Worm (Caenorhabditis elegans) whole organism, L2 larva: ENCODE measurements around the gene clec-257.

Experiments
- F13H6.1 ChIP-seq: sonication (generic microtip); optimal IDR thresholded peaks from 2 replicates; lab custom pipeline; 2016; ENCODE audit warnings: missing genetic modification characterization, missing compliant biosample characterization
- R02D3.7 ChIP-seq: fragments of 150-350 bp; optimal IDR thresholded peaks from 2 replicates; lab custom pipeline; 2014; ENCODE audit warnings: missing biosample characterization, missing genetic modification characterization
- Y55F3AM.14 ChIP-seq: fragments of 200-800 bp; sonication (Bioruptor generic); optimal IDR thresholded peaks from 2 replicates; lab custom pipeline; 2018; ENCODE audit warnings: mild to moderate bottlenecking, missing genetic modification characterization, missing compliant biosample characterization
- alr-1 ChIP-seq: fragments of 150-350 bp; optimal IDR thresholded peaks from 2 replicates; lab custom pipeline; 2014; ENCODE audit warnings: missing biosample characterization, missing genetic modification characterization
- ama-1 ChIP-seq: fragments of 150-350 bp; optimal IDR thresholded peaks from 2 replicates; lab custom pipeline; 2018; ENCODE audit warnings: inconsistent platforms
- blmp-1 ChIP-seq: sonication (generic microtip); optimal IDR thresholded peaks from 2 replicates; lab custom pipeline; 2017; ENCODE audit warnings: missing genetic modification characterization, mild to moderate bottlenecking, missing compliant biosample characterization, antibody characterized with exemption, moderate library complexity; ENCODE audit not compliant: insufficient read depth
- ceh-16 ChIP-seq: fragments of 150-350 bp; optimal IDR thresholded peaks from 2 replicates; lab custom pipeline; 2014; ENCODE audit warnings: missing biosample characterization, missing genetic modification characterization
- ceh-82 ChIP-seq: fragments of 150-350 bp; optimal IDR thresholded peaks from 2 replicates; lab custom pipeline; 2014; ENCODE audit warnings: missing biosample characterization, missing genetic modification characterization
- dmd-4 ChIP-seq: sonication (generic microtip); optimal IDR thresholded peaks from 2 replicates; lab custom pipeline; 2017; ENCODE audit warnings: missing biosample characterization, missing genetic modification characterization
- egl-27 ChIP-seq: sonication (generic microtip); optimal IDR thresholded peaks from 3 replicates; lab custom pipeline; 2017; ENCODE audit warnings: missing biosample characterization, missing genetic modification reagents, missing genetic modification characterization
- elt-1 ChIP-seq: fragments of 150-350 bp; optimal IDR thresholded peaks from 2 replicates; lab custom pipeline; 2014; ENCODE audit warnings: missing biosample characterization, missing genetic modification characterization
- gmeb-1 ChIP-seq: fragments of 150-350 bp; optimal IDR thresholded peaks from 2 replicates; lab custom pipeline; 2014; ENCODE audit warnings: missing biosample characterization, missing genetic modification characterization
- lin-11 ChIP-seq: fragments of 150-350 bp; sonication (generic microtip); optimal IDR thresholded peaks from 2 replicates; lab custom pipeline; 2014; ENCODE audit warnings: missing biosample characterization, missing genetic modification characterization, inconsistent platforms, mixed read lengths
- lin-13 ChIP-seq: fragments of 150-350 bp; optimal IDR thresholded peaks from 2 replicates; lab custom pipeline; 2014; ENCODE audit warnings: missing biosample characterization, missing genetic modification reagents, missing genetic modification characterization
- lin-39 ChIP-seq: fragments of 150-350 bp; optimal IDR thresholded peaks from 2 replicates; lab custom pipeline; 2014; ENCODE audit warnings: missing biosample characterization, missing genetic modification reagents, missing genetic modification characterization
- lsy-2 ChIP-seq, 2 experiments: fragments of 150-350 bp in 1 of 2; sonication (generic microtip) in 1 of 2; optimal IDR thresholded peaks; 2 replicates each; lab custom pipeline; 2014 to 2017; ENCODE audit warnings: missing biosample characterization in 2 of 2, missing genetic modification characterization in 2 of 2
- mbf-1 ChIP-seq: sonication (generic microtip); optimal IDR thresholded peaks from 2 replicates; lab custom pipeline; 2017; ENCODE audit warnings: missing biosample characterization, missing genetic modification characterization
- mdl-1 ChIP-seq, 2 experiments: fragments of 150-350 bp in 1 of 2; sonication (generic microtip) in 1 of 2; optimal IDR thresholded peaks; 2 replicates each; lab custom pipeline; 2017; ENCODE audit warnings: missing biosample characterization in 2 of 2, missing genetic modification characterization in 2 of 2
- nhr-10 ChIP-seq: sonication (generic microtip); optimal IDR thresholded peaks from 2 replicates; lab custom pipeline; 2017; ENCODE audit warnings: missing biosample characterization, missing genetic modification characterization
- nhr-11 ChIP-seq: fragments of 150-350 bp; optimal IDR thresholded peaks from 2 replicates; lab custom pipeline; 2014; ENCODE audit warnings: missing biosample characterization, missing genetic modification characterization
- nhr-12 ChIP-seq: fragments of 150-350 bp; optimal IDR thresholded peaks from 2 replicates; lab custom pipeline; 2014; ENCODE audit warnings: missing biosample characterization, missing genetic modification characterization
- nhr-23 ChIP-seq: fragments of 150-350 bp; optimal IDR thresholded peaks from 2 replicates; lab custom pipeline; 2014; ENCODE audit warnings: missing biosample characterization, missing genetic modification reagents, missing genetic modification characterization
- nhr-237 ChIP-seq: fragments of 150-350 bp; optimal IDR thresholded peaks from 2 replicates; lab custom pipeline; 2014; ENCODE audit warnings: missing biosample characterization, missing genetic modification characterization
- nhr-25 ChIP-seq: fragments of 150-350 bp; sonication (generic microtip); optimal IDR thresholded peaks from 3 replicates; lab custom pipeline; 2014; ENCODE audit warnings: missing biosample characterization, missing genetic modification characterization
- nhr-6 ChIP-seq: fragments of 150-350 bp; optimal IDR thresholded peaks from 2 replicates; lab custom pipeline; 2014; ENCODE audit warnings: missing biosample characterization, missing genetic modification characterization
- peb-1 ChIP-seq: fragments of 150-350 bp; optimal IDR thresholded peaks from 2 replicates; lab custom pipeline; 2014; ENCODE audit warnings: missing biosample characterization, missing genetic modification characterization
- sem-4 ChIP-seq: fragments of 150-350 bp; optimal IDR thresholded peaks from 2 replicates; lab custom pipeline; 2014; ENCODE audit warnings: missing biosample characterization, missing genetic modification reagents, missing genetic modification characterization
- skn-1 ChIP-seq: sonication (generic microtip); optimal IDR thresholded peaks from 2 replicates; lab custom pipeline; 2017; ENCODE audit warnings: missing biosample characterization, missing genetic modification characterization
- sma-3 ChIP-seq: sonication (generic microtip); optimal IDR thresholded peaks from 2 replicates; lab custom pipeline; 2016; ENCODE audit warnings: missing genetic modification reagents, missing genetic modification characterization, missing compliant biosample characterization
- sma-9 ChIP-seq, 2 experiments: fragments of 150-350 bp in 1 of 2; sonication (generic microtip) in 1 of 2; optimal IDR thresholded peaks; 2 replicates each; lab custom pipeline; 2014 to 2016; ENCODE audit warnings: missing genetic modification characterization in 2 of 2, mild to moderate bottlenecking in 1 of 2, missing biosample characterization in 1 of 2, missing compliant biosample characterization in 1 of 2, missing genetic modification reagents in 1 of 2, moderate library complexity in 1 of 2
- snpc-4 ChIP-seq: fragments of 150-350 bp; optimal IDR thresholded peaks from 2 replicates; lab custom pipeline; 2014; ENCODE audit warnings: missing biosample characterization, missing genetic modification characterization
- unc-39 ChIP-seq: fragments of 150-350 bp; optimal IDR thresholded peaks from 2 replicates; lab custom pipeline; 2014; ENCODE audit warnings: missing biosample characterization, missing genetic modification characterization
- unc-55 ChIP-seq: fragments of 150-350 bp; sonication (generic microtip); optimal IDR thresholded peaks from 3 replicates; lab custom pipeline; 2014; ENCODE audit warnings: missing biosample characterization, missing genetic modification reagents, missing genetic modification characterization
- unc-62 ChIP-seq: fragments of 150-350 bp; optimal IDR thresholded peaks from 2 replicates; lab custom pipeline; 2014; ENCODE audit warnings: missing biosample characterization, missing genetic modification reagents, missing genetic modification characterization
- zag-1 ChIP-seq: fragments of 150-350 bp; optimal IDR thresholded peaks from 2 replicates; lab custom pipeline; 2014; ENCODE audit warnings: missing biosample characterization, missing genetic modification characterization
- ztf-11 ChIP-seq: sonication (generic microtip); optimal IDR thresholded peaks from 2 replicates; lab custom pipeline; 2017; ENCODE audit warnings: missing biosample characterization, missing genetic modification characterization
- ztf-4 ChIP-seq: fragments of 150-350 bp; optimal IDR thresholded peaks from 2 replicates; lab custom pipeline; 2014; ENCODE audit warnings: missing biosample characterization, missing genetic modification characterization

clec-257 gene

DNA sequence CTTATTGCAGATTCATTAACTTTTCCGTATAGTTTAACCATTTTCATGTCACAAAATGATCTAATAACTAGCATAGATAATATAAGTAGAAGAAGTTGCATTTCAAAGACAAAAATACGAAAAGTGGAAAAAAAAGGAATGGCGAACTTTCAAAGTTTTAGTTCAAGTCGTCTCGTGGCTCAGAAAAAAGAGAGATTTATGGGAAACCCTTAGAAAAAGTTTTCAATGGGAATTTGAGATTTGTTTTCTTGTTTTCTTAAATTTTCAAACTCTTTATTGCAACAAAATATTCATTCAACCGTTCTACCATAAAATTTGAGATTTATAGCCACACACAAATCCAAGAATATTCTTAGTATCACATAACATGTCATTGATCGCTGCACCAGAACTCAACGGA, 30.8 kb upstream of the clec-257 start, which contains the start of gene clec-250:
TSS of gene clec-250 (minus strand) at position 101 of the 400 bp plus-strand sequence.
- no peak for TF ChIP-seq lin-13 (GFP tag; lab: Kevin White, UChicago)
- no peak for TF ChIP-seq lsy-2 (tag; optimal IDR thresholded peaks at IDR 0.05; lab: Kevin White, UChicago)
- TF ChIP-seq nhr-12 (tag; lab: Kevin White, UChicago): no peak
- no peak for TF ChIP-seq zag-1 (tag; lab: Kevin White, UChicago)
- no peak for TF ChIP-seq nhr-237 (tag; lab: Kevin White, UChicago)
- TF ChIP-seq sma-9 (GFP tag; optimal IDR thresholded peaks at IDR 0.05; lab: Kevin White, UChicago): no peak
- no peak for TF ChIP-seq sma-9 (tag; optimal IDR thresholded peaks at IDR 0.05; lab: Kevin White, UChicago)
- TF ChIP-seq mbf-1: no peak
- no peak for TF ChIP-seq sem-4 (tag; lab: Kevin White, UChicago)
- no peak for TF ChIP-seq R02D3.7 (tag; lab: Kevin White, UChicago)
- TF ChIP-seq ztf-11: no peak
- TF ChIP-seq mdl-1 (tag; optimal IDR thresholded peaks at IDR 0.05; lab: Kevin White, UChicago): no peak
- no peak for TF ChIP-seq skn-1 (tag; lab: Kevin White, UChicago)
- TF ChIP-seq ceh-16 (tag; lab: Kevin White, UChicago): no peak
- TF ChIP-seq ceh-82: no peak
- TF ChIP-seq lin-11 (tag; lab: Kevin White, UChicago): no peak
- TF ChIP-seq, all 48 proteins: peak for 0

DNA sequence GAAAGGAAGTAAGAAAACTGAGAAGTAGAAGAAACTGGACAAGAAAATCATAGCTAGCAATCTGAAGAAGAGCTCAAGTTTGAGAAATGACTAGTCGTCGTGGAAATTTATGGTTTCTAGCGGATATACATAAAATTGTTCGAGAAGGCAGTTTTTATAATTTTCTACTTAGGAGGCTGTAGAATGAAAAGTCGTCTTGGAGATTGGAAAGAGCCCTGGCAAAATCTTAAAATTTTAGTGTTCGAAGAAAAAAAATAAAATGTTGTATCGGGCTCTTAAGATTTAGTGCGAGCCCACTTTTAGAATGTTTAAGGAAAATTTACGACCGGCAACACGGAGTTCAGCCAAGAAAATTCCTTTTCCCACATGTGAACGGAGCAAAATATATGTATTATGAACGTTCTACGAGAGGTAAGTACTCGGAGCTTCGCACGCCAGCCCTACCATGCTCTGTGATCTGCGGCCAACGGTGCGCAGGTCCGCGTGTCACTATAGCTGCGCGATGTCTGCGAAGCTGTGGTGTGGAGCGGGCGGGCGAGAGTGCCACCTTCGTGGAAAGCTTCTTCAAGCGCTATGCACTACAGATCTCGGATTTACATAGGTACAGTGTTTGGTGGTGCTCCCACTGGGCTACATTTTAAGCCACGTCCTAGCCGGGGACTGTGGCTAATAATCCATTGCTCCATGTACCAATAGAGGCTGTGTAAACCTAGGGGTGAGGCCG, 25.8 kb upstream of the clec-257 start, which contains the start of gene clec-251:
TSS of gene clec-251 (minus strand) at position 51 of the 724 bp plus-strand sequence.
- no peak for TF ChIP-seq blmp-1 (tag; lab: Kevin White, UChicago)

DNA sequence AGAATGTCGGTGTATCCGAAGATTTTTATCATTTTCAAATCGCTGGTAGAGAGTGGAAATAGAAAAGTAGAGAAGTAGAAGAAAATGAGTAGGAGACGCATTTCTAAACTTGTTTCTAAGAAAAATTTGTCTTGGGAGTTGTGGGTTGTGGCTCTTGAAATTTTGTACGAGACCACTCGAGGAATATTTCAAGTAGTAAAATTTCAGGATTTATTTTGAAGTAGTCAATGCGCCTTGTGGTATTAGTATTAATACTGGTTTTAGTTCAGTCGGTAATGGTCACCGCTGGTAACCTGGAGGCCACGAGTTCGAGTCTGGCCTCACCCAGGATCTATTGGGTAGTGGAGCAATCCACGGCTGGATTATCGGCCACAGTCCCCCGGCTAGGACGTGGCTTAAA, 24.1 kb upstream of the clec-257 start, which contains the start of gene clec-252:
TSS of gene clec-252 (minus strand) at position 101 of the 400 bp plus-strand sequence.
- TF ChIP-seq gmeb-1 (tag; lab: Kevin White, UChicago): no peak
- TF ChIP-seq elt-1 (tag; lab: Kevin White, UChicago): no peak
- no peak for TF ChIP-seq unc-62 (GFP tag; lab: Kevin White, UChicago)
- no peak for TF ChIP-seq ztf-4
- TF ChIP-seq lin-39 (tag; lab: Kevin White, UChicago): no peak
- TF ChIP-seq unc-55 (GFP tag; lab: Kevin White, UChicago): no peak
- TF ChIP-seq lin-13 (GFP tag; lab: Kevin White, UChicago): no peak
- no peak for TF ChIP-seq R02D3.7 (tag; lab: Kevin White, UChicago)
- TF ChIP-seq nhr-10 (tag; lab: Kevin White, UChicago): no peak
- no peak for TF ChIP-seq dmd-4
- TF ChIP-seq ama-1 (lab: Kevin White, UChicago): no peak
- TF ChIP-seq nhr-25 (tag; lab: Kevin White, UChicago): no peak
- TF ChIP-seq unc-39 (tag; lab: Kevin White, UChicago): no peak
- no peak for TF ChIP-seq nhr-6 (tag; lab: Kevin White, UChicago)
- no peak for TF ChIP-seq lin-11 (tag; lab: Kevin White, UChicago)
- TF ChIP-seq snpc-4: no peak
- TF ChIP-seq ztf-11: no peak
- no peak for TF ChIP-seq lsy-2 (tag; optimal IDR thresholded peaks at IDR 0.05; lab: Kevin White, UChicago)
- no peak for TF ChIP-seq ceh-16 (tag; lab: Kevin White, UChicago)
- TF ChIP-seq nhr-12 (tag; lab: Kevin White, UChicago): no peak

DNA sequence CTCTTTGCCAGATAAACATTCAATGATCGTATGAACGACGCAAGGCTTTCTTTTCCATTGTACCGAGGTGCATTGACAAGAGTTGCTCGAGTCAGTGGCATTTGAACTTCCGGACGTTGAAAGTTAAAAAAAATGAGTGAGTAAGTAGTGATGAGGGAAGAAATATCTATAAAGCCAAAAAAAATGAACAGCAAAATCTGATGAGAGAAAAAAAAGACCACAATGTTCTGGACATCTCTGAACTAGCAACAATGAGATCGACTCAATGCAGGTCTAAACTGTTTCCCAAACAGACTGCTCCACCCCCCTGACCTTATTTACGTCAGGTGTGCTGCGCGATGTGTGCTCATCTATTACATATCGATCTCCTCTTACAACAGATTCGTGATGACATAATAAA, 22.4 kb upstream of the clec-257 start, which contains the start of the genes F11D11.21 and F11D11.12:
TSS of gene F11D11.21 (minus strand) at position 101 of the 400 bp plus-strand sequence.
TSS of gene F11D11.12 (minus strand) at position 238 of the 400 bp plus-strand sequence.
- TF ChIP-seq blmp-1 (tag; lab: Kevin White, UChicago) (no peak), F13H6.1 (tag; lab: Kevin White, UChicago) (no peak), ama-1 (lab: Kevin White, UChicago) (no peak), sma-3 (GFP tag; lab: Kevin White, UChicago) (no peak), mdl-1 (tag; optimal IDR thresholded peaks at IDR 0.05; lab: Kevin White, UChicago) (no peak), elt-1 (tag; lab: Kevin White, UChicago) (no peak), nhr-6 (tag; lab: Kevin White, UChicago) (no peak)

DNA sequence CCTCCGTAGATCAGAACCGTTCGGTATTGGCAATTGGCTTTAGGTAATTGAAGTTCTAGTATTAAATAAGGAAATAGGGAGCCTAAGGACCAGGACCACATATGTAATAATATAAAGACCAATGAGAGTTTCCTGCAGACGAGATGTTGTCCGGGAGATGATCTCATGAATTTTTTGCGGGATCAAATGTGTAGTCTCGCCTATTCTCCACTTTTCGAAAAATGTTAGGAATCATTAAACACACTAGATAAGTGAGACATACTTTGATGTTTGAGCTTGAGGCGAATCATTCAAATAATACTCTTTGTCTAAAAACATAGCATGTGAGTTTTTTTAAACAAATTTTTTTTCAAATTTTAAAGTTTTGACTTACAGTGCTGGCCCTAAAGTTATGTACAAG, 19.8 kb upstream of the clec-257 start, which contains the start of gene F11D11.6:
TSS of gene F11D11.6 (minus strand) at position 101 of the 400 bp plus-strand sequence.
- TF ChIP-seq egl-27 (tag; lab: Kevin White, UChicago): no peak
- TF ChIP-seq peb-1 (tag; lab: Kevin White, UChicago): no peak
- TF ChIP-seq lin-39 (tag; lab: Kevin White, UChicago): no peak
- TF ChIP-seq alr-1 (tag; lab: Kevin White, UChicago): no peak
- no peak for TF ChIP-seq gmeb-1 (tag; lab: Kevin White, UChicago)
- no peak for TF ChIP-seq nhr-23 (tag; lab: Kevin White, UChicago)
- TF ChIP-seq Y55F3AM.14 (GFP tag; lab: Kevin White, UChicago): no peak
- TF ChIP-seq sma-3 (GFP tag; lab: Kevin White, UChicago): no peak
- no peak for TF ChIP-seq nhr-11 (tag; lab: Kevin White, UChicago)
- TF ChIP-seq, all 48 proteins: peak for 0
